Fruit fly (Drosophila melanogaster) whole organism, prepupa: Measurements from ENCODE around the gene eIF4EHP.

Source experiments
- Blimp-1 ChIP-seq: fragments of 200-800 bp; sonication (Bioruptor generic); optimal IDR thresholded peaks from 3 replicates; lab custom pipeline; 2017; ENCODE audit warnings: missing biosample characterization, missing genetic modification characterization, mild to moderate bottlenecking, moderate library complexity, missing genetic modification reagents
- CG10631 ChIP-seq: fragments of 200-800 bp; sonication (Bioruptor generic); optimal IDR thresholded peaks from 2 replicates; lab custom pipeline; 2016; ENCODE audit warnings: missing biosample characterization, missing genetic modification characterization
- CG11294 ChIP-seq: fragments of 200-800 bp; sonication (Bioruptor generic); IDR thresholded peaks from 2 replicates; pipeline ENCODE4 v1.3.6; 2022; ENCODE audit warnings: missing biosample characterization, missing genetic modification characterization
- CG11762 ChIP-seq: fragments of 200-800 bp; sonication (Bioruptor generic); optimal IDR thresholded peaks from 3 replicates; lab custom pipeline; 2016; ENCODE audit warnings: missing biosample characterization, missing genetic modification characterization; ENCODE audit not compliant: insufficient read depth
- CG15336 ChIP-seq: fragments of 200-800 bp; sonication (Bioruptor generic); IDR thresholded peaks from 2 replicates; pipeline ENCODE4 v1.3.6; 2022; ENCODE audit warnings: missing biosample characterization, missing genetic modification characterization
- CG1621 ChIP-seq: fragments of 200-800 bp; sonication (Bioruptor generic); optimal IDR thresholded peaks from 3 replicates; lab custom pipeline; 2018; ENCODE audit warnings: missing biosample characterization, mild to moderate bottlenecking, missing genetic modification characterization
- CG16779 ChIP-seq: fragments of 200-800 bp; sonication (Bioruptor generic); optimal IDR thresholded peaks from 3 replicates; lab custom pipeline; 2017; ENCODE audit warnings: missing biosample characterization, mild to moderate bottlenecking, missing genetic modification characterization
- CG31627 ChIP-seq: fragments of 200-800 bp; sonication (Bioruptor generic); optimal IDR thresholded peaks from 3 replicates; lab custom pipeline; 2016; ENCODE audit warnings: missing biosample characterization, missing genetic modification characterization
- CG32006 ChIP-seq: fragments of 200-800 bp; sonication (Bioruptor generic); optimal IDR thresholded peaks from 3 replicates; lab custom pipeline; 2017; ENCODE audit warnings: missing biosample characterization, mild to moderate bottlenecking, missing genetic modification characterization
- CG34406 ChIP-seq: fragments of 200-800 bp; sonication (Bioruptor generic); optimal IDR thresholded peaks from 3 replicates; lab custom pipeline; 2016; ENCODE audit warnings: missing biosample characterization, missing genetic modification characterization
- CG3919 ChIP-seq: fragments of 200-800 bp; sonication (Bioruptor generic); optimal IDR thresholded peaks from 3 replicates; lab custom pipeline; 2016; ENCODE audit warnings: missing biosample characterization, missing genetic modification characterization
- CG4318 ChIP-seq: fragments of 200-800 bp; sonication (Bioruptor generic); optimal IDR thresholded peaks from 3 replicates; lab custom pipeline; 2017; ENCODE audit warnings: missing biosample characterization, mild to moderate bottlenecking, missing genetic modification characterization
- CG6276 ChIP-seq: fragments of 200-800 bp; sonication (Bioruptor generic); optimal IDR thresholded peaks from 2 replicates; lab custom pipeline; 2017; ENCODE audit warnings: missing biosample characterization, mild to moderate bottlenecking, missing genetic modification characterization
- CG6792 ChIP-seq: fragments of 200-800 bp; sonication (Bioruptor generic); optimal IDR thresholded peaks from 3 replicates; lab custom pipeline; 2016; ENCODE audit warnings: missing biosample characterization, missing genetic modification characterization
- CG6808 ChIP-seq: fragments of 200-800 bp; sonication (Bioruptor generic); optimal IDR thresholded peaks from 3 replicates; lab custom pipeline; 2017; ENCODE audit warnings: missing biosample characterization, missing genetic modification characterization, mild to moderate bottlenecking, moderate library complexity, missing genetic modification reagents
- CG8119 ChIP-seq: fragments of 200-800 bp; sonication (Bioruptor generic); IDR thresholded peaks from 3 replicates; pipeline ENCODE4 v1.3.6; 2022; ENCODE audit warnings: missing biosample characterization, missing genetic modification characterization
- CG8319 ChIP-seq: fragments of 200-800 bp; sonication (Bioruptor generic); optimal IDR thresholded peaks from 3 replicates; lab custom pipeline; 2016; ENCODE audit warnings: missing biosample characterization, missing genetic modification characterization
- CG8632 ChIP-seq: fragments of 200-800 bp; sonication (Bioruptor generic); optimal IDR thresholded peaks from 3 replicates; lab custom pipeline; 2016; ENCODE audit warnings: missing biosample characterization, missing genetic modification characterization
- CG9139 ChIP-seq: fragments of 200-800 bp; sonication (Bioruptor generic); optimal IDR thresholded peaks from 3 replicates; lab custom pipeline; 2017; ENCODE audit warnings: missing biosample characterization, mild to moderate bottlenecking, missing genetic modification characterization
- Eip75B ChIP-seq: fragments of 200-800 bp; sonication (Bioruptor generic); optimal IDR thresholded peaks from 3 replicates; lab custom pipeline; 2016; ENCODE audit warnings: missing biosample characterization, missing genetic modification characterization
- Eip78C ChIP-seq: fragments of 200-800 bp; sonication (Bioruptor generic); peaks from one replicate; lab custom pipeline; 2016; ENCODE audit warnings: missing biosample characterization, missing genetic modification characterization
- Ets21C ChIP-seq: fragments of 200-800 bp; sonication (Bioruptor generic); optimal IDR thresholded peaks from 3 replicates; lab custom pipeline; 2016; ENCODE audit warnings: missing biosample characterization, missing genetic modification characterization
- Ets96B ChIP-seq: fragments of 200-800 bp; optimal IDR thresholded peaks from 2 replicates; lab custom pipeline; 2019; ENCODE audit warnings: missing biosample characterization, mild to moderate bottlenecking, missing genetic modification characterization, moderate library complexity
- Gug ChIP-seq: fragments of 200-800 bp; sonication (Bioruptor generic); IDR thresholded peaks from 2 replicates; pipeline ENCODE4 v1.3.6; 2022; ENCODE audit warnings: missing biosample characterization, missing genetic modification characterization
- Hr38 ChIP-seq: sonication (Bioruptor generic); optimal IDR thresholded peaks from 2 replicates; lab custom pipeline; 2016; ENCODE audit warnings: missing biosample characterization, missing genetic modification characterization
- Hr4 ChIP-seq: fragments of 200-800 bp; sonication (Bioruptor generic); optimal IDR thresholded peaks from 3 replicates; lab custom pipeline; 2016; ENCODE audit warnings: missing biosample characterization, missing genetic modification characterization
- Lpt ChIP-seq: fragments of 200-800 bp; sonication (Bioruptor generic); optimal IDR thresholded peaks from 3 replicates; lab custom pipeline; 2016; ENCODE audit warnings: missing biosample characterization, missing genetic modification characterization
- Met ChIP-seq: fragments of 200-800 bp; sonication (Bioruptor generic); optimal IDR thresholded peaks from 3 replicates; lab custom pipeline; 2016; ENCODE audit warnings: missing biosample characterization, missing genetic modification characterization
- OdsH ChIP-seq: fragments of 200-800 bp; sonication (Bioruptor generic); optimal IDR thresholded peaks from 3 replicates; lab custom pipeline; 2016; ENCODE audit warnings: missing biosample characterization, missing genetic modification characterization
- Sox102F ChIP-seq: fragments of 200-800 bp; sonication (Bioruptor generic); optimal IDR thresholded peaks from 2 replicates; lab custom pipeline; 2016; ENCODE audit warnings: missing biosample characterization, mild to moderate bottlenecking, missing genetic modification characterization
- Sox14 ChIP-seq: fragments of 200-800 bp; sonication (Bioruptor generic); optimal IDR thresholded peaks from 3 replicates; lab custom pipeline; 2016; ENCODE audit warnings: missing biosample characterization, missing genetic modification characterization
- Sox15 ChIP-seq: fragments of 200-800 bp; sonication (Bioruptor generic); optimal IDR thresholded peaks from 3 replicates; lab custom pipeline; 2016; ENCODE audit warnings: missing biosample characterization, missing genetic modification characterization
- cyc ChIP-seq: fragments of 200-800 bp; sonication (Bioruptor generic); optimal IDR thresholded peaks from 3 replicates; lab custom pipeline; 2016; ENCODE audit warnings: missing biosample characterization, missing genetic modification characterization
- dac ChIP-seq: fragments of 200-800 bp; sonication (Bioruptor generic); optimal IDR thresholded peaks from 2 replicates; lab custom pipeline; 2017; ENCODE audit warnings: missing biosample characterization, mild to moderate bottlenecking, missing genetic modification characterization
- dsx ChIP-seq: fragments of 200-800 bp; optimal IDR thresholded peaks from 3 replicates; lab custom pipeline; 2019; ENCODE audit warnings: missing biosample characterization, mild to moderate bottlenecking, missing genetic modification characterization, moderate library complexity; ENCODE audit not compliant: poor library complexity, severe bottlenecking
- eg ChIP-seq: fragments of 200-800 bp; sonication (Bioruptor generic); IDR thresholded peaks from 3 replicates; pipeline ENCODE4 v1.3.6; 2022; ENCODE audit warnings: missing biosample characterization, missing genetic modification characterization
- esn ChIP-seq: fragments of 200-800 bp; sonication (Bioruptor generic); optimal IDR thresholded peaks from 2 replicates; lab custom pipeline; 2016; ENCODE audit warnings: missing biosample characterization, mild to moderate bottlenecking, missing genetic modification characterization, moderate library complexity
- fd59A ChIP-seq: fragments of 200-800 bp; sonication (Bioruptor generic); optimal IDR thresholded peaks from 2 replicates; lab custom pipeline; 2017; ENCODE audit warnings: missing biosample characterization, mild to moderate bottlenecking, missing genetic modification characterization, missing genetic modification reagents
- fd85E ChIP-seq: fragments of 200-800 bp; sonication (Bioruptor generic); optimal IDR thresholded peaks from 3 replicates; lab custom pipeline; 2016; ENCODE audit warnings: missing biosample characterization, missing genetic modification characterization
- lz ChIP-seq: fragments of 200-800 bp; sonication (Bioruptor generic); optimal IDR thresholded peaks from 3 replicates; lab custom pipeline; 2016; ENCODE audit warnings: missing biosample characterization, missing genetic modification characterization
- net ChIP-seq: fragments of 200-800 bp; sonication (Bioruptor generic); optimal IDR thresholded peaks from 3 replicates; lab custom pipeline; 2016; ENCODE audit warnings: missing biosample characterization, missing genetic modification characterization
- pdm3 ChIP-seq: fragments of 200-800 bp; sonication (Bioruptor generic); optimal IDR thresholded peaks from 3 replicates; lab custom pipeline; 2016; ENCODE audit warnings: missing biosample characterization, missing genetic modification characterization
- salr ChIP-seq, 2 experiments: fragments of 200-800 bp; sonication (Bioruptor generic); optimal IDR thresholded peaks; 3 replicates each; lab custom pipeline; 2016 to 2018; ENCODE audit warnings: missing biosample characterization in 2 of 2, missing genetic modification characterization in 2 of 2, mild to moderate bottlenecking in 1 of 2
- ss ChIP-seq, 2 experiments: fragments of 200-800 bp; sonication (Bioruptor generic); optimal IDR thresholded peaks; 2 replicates in 1 of 2; 3 replicates in 1 of 2; lab custom pipeline; 2017 to 2018; ENCODE audit warnings: mild to moderate bottlenecking in 2 of 2, missing biosample characterization in 2 of 2, missing genetic modification characterization in 2 of 2, moderate library complexity in 1 of 2
- topi ChIP-seq: fragments of 200-800 bp; sonication (Bioruptor generic); optimal IDR thresholded peaks from 3 replicates; lab custom pipeline; 2016; ENCODE audit warnings: missing biosample characterization, missing genetic modification characterization
- vri ChIP-seq: fragments of 200-800 bp; sonication (Bioruptor generic); optimal IDR thresholded peaks from 3 replicates; lab custom pipeline; 2016; ENCODE audit warnings: missing biosample characterization, mild to moderate bottlenecking, missing genetic modification characterization

The eIF4EHP gene

DNA sequence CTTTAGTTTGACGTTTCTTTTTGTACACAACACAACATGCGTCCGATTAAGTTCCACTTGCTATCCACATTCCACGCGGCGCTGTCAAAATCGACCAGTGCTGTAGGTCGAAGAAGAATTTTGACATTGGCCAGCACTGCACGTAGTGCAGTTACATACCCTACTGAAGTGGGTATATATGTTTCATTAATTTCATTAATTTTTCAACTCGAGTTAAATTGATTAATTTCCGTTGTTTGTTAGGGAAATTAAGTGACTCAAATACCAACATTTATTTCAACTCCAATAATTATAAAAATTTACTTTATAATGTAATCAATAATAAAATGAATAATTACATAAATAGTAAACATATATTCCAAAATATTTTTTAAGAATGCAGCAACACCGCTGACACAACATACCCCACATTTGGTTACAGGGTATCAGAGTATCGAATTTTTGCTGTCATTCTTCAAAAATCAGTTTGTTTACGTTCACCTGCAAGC, at the start of gene eIF4EHP, which contains the start of gene CG18428 (continued):
- TF ChIP-seq CG6808 (GFP tag; lab: Kevin White, UChicago) = peak; percentile 99
- TF ChIP-seq eg (GFP tag; lab: Robert Waterston, UW) = no peak
- peak; percentile 95 for TF ChIP-seq topi (GFP tag; lab: Kevin White, UChicago)
- peak; percentile 100 for TF ChIP-seq Ets96B (tag; lab: Kevin White, UChicago)
- TF ChIP-seq CG4318 (GFP tag; lab: Kevin White, UChicago) = peak; percentile 99
- TF ChIP-seq CG3919 (GFP tag; lab: Kevin White, UChicago) = peak; percentile 99
- TF ChIP-seq Hr38 (GFP tag; lab: Kevin White, UChicago) = peak; percentile 6
- TF ChIP-seq CG6276 = peak; percentile 98

DNA sequence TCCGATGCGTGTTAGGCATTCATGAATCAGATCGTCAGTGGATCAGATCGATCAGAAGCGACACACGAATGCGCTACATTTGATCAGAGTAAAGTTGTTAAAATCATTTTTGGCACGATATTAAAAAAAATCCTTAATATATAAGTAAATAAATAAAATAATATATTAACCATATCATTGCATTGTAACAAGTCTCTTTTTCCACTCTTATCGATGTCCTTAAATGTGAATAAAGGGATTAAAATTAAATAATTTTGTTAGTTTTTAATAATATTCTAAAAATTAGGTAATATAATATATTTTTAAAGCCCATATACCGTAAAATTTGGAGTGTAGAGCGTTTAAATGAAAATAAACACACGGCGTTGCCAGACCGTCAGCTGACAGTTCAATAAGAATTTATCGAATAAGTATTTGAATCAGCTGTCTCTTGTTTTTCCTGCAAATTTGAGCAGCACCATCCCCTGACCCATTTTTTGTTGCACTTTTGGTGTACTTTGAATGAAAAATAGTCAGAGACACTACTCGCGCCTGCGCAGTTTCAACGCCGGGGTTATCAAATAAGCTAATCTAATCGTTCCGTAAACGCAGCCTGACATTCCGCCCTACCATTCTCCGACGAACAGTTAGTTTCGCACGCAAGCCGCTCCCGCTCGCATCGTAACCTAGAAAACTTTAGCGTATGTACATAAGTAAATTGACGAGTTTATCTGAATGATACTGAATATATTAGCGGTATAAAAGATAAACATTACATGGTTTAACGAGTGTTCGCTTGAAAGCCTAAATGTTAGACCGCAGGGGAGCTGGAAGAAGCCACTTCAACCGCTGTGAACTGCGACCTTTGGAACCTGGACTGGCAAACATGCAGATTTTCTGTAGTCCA, 43.4 kb upstream of the eIF4EHP start, which contains the start of the genes p38a and CG6178:
TSS of gene p38a (minus strand) at position 398 of the 886 bp plus-strand sequence.
TSS of gene CG6178 (plus strand) at position 424 of the 886 bp plus-strand sequence.
- TF ChIP-seq CG9139 (GFP tag; lab: Kevin White, UChicago) = peak; percentile 96
- peak; percentile 98 for TF ChIP-seq eg (GFP tag; lab: Robert Waterston, UW)
- TF ChIP-seq CG8632 (GFP tag; lab: Kevin White, UChicago) = peak; percentile 99
- TF ChIP-seq CG6792 = peak; percentile 95
- peak; percentile 100 for TF ChIP-seq CG32006 (GFP tag; lab: Kevin White, UChicago)
- peak; percentile 92 for TF ChIP-seq lz (GFP tag; lab: Kevin White, UChicago)
- peak; percentile 95 to 98 for TF ChIP-seq ss (GFP tag; optimal IDR thresholded peaks at IDR 0.05; lab: Kevin White, UChicago)
- peak; percentile 98 for TF ChIP-seq dsx
- TF ChIP-seq CG1621 (tag; lab: Kevin White, UChicago) = peak; percentile 88
- peak; percentile 86 for TF ChIP-seq Eip75B (GFP tag; lab: Kevin White, UChicago)
- peak; percentile 93 for TF ChIP-seq CG11762 (GFP tag; lab: Kevin White, UChicago)
- peak; percentile 99 for TF ChIP-seq CG4318 (GFP tag; lab: Kevin White, UChicago)
- peak; percentile 98 for TF ChIP-seq OdsH (GFP tag; lab: Kevin White, UChicago)
- peak; percentile 91 for TF ChIP-seq net (GFP tag; lab: Kevin White, UChicago)
- TF ChIP-seq Gug = peak; percentile 98
- peak; percentile 97 for TF ChIP-seq esn
- TF ChIP-seq Sox15 (GFP tag; lab: Kevin White, UChicago) = peak; percentile 94
- TF ChIP-seq fd85E (GFP tag; lab: Kevin White, UChicago) = peak; percentile 72
- TF ChIP-seq Hr38 (GFP tag; lab: Kevin White, UChicago) = no peak
- TF ChIP-seq CG34406 = peak; percentile 99
- TF ChIP-seq Lpt = peak; percentile 96
- peak; percentile 93 for TF ChIP-seq Sox102F (GFP tag; lab: Kevin White, UChicago)
- peak; percentile 82 for TF ChIP-seq vri (GFP tag; lab: Kevin White, UChicago)
- TF ChIP-seq CG3919 (GFP tag; lab: Kevin White, UChicago) = peak; percentile 96
- peak; percentile 95 for TF ChIP-seq Blimp-1 (GFP tag; lab: Kevin White, UChicago)
- peak; percentile 91 for TF ChIP-seq Met (GFP tag; lab: Kevin White, UChicago)
- TF ChIP-seq Sox14 (GFP tag; lab: Kevin White, UChicago) = peak; percentile 91
- TF ChIP-seq CG31627 (GFP tag; lab: Kevin White, UChicago) = peak; percentile 83
- peak; percentile 87 for TF ChIP-seq fd59A (GFP tag; lab: Kevin White, UChicago)
- peak; percentile 88 for TF ChIP-seq cyc (GFP tag; lab: Kevin White, UChicago)
- TF ChIP-seq Hr4 (GFP tag; lab: Kevin White, UChicago) = peak; percentile 95
- TF ChIP-seq dac (GFP tag; lab: Kevin White, UChicago) = peak; percentile 96
- peak; percentile 72 for TF ChIP-seq Ets21C
- TF ChIP-seq pdm3 (GFP tag; lab: Kevin White, UChicago) = peak; percentile 89
- TF ChIP-seq salr (GFP tag; optimal IDR thresholded peaks at IDR 0.05; lab: Kevin White, UChicago) = peak; percentile 89 to 97
- peak; percentile 97 for TF ChIP-seq Eip78C (GFP tag; lab: Kevin White, UChicago)
- peak; percentile 100 for TF ChIP-seq CG8119 (GFP tag; lab: Robert Waterston, UW)
- peak; percentile 99 for TF ChIP-seq CG15336 (GFP tag; lab: Robert Waterston, UW)
- peak; percentile 88 for TF ChIP-seq CG8319 (GFP tag; lab: Kevin White, UChicago)
- peak; percentile 99 for TF ChIP-seq CG10631 (GFP tag; lab: Kevin White, UChicago)
- peak; percentile 98 for TF ChIP-seq CG11294 (GFP tag; lab: Robert Waterston, UW)
- TF ChIP-seq CG16779 (tag; lab: Kevin White, UChicago) = peak; percentile 97
